Fruit fly (Drosophila melanogaster): Measurements from ENCODE around the gene ine.

The ine gene

dm6 chr2L:4448582-4449016, 28.2 kb downstream of the ine start, which contains the start of gene MFS18 (continued):
- TF ChIP-seq Camta (GFP tag; optimal IDR thresholded peaks at IDR 0.05): peak; percentile 97
- TF ChIP-seq CG15601 (tag; optimal IDR thresholded peaks at IDR 0.05): peak; percentile 91
- peak; percentile 31 for TF ChIP-seq CG12236 (GFP tag; optimal IDR thresholded peaks at IDR 0.05)
- peak; percentile 99 for TF ChIP-seq Max (GFP tag; optimal IDR thresholded peaks at IDR 0.05)
- TF ChIP-seq CG1602 (GFP tag; optimal IDR thresholded peaks at IDR 0.05): peak; percentile 97
- peak; percentile 82 for TF ChIP-seq sug (tag; optimal IDR thresholded peaks at IDR 0.05)
- TF ChIP-seq trh (GFP tag; optimal IDR thresholded peaks at IDR 0.05): peak; percentile 92
- TF ChIP-seq Mad (GFP tag; optimal IDR thresholded peaks at IDR 0.05): peak; percentile 90
- peak; percentile 98 for TF ChIP-seq CG14050 (GFP tag; IDR thresholded peaks at IDR 0.05)
- TF ChIP-seq Awh (GFP tag; IDR thresholded peaks at IDR 0.05): peak; percentile 99
- peak; percentile 98 for TF ChIP-seq ap (GFP tag; IDR thresholded peaks at IDR 0.05)
- TF ChIP-seq Atf6 (GFP tag; IDR thresholded peaks at IDR 0.05): peak; percentile 99
- peak; percentile 74; the same call in 2 of the 3 replicates for TF ChIP-seq CG34224 (GFP tag; IDR thresholded peaks at IDR 0.05; ENCODE audit: partially characterized antibody)
- peak; percentile 98 for TF ChIP-seq Rfx (GFP tag; IDR thresholded peaks at IDR 0.05)
- TF ChIP-seq CG1233 (GFP tag; optimal IDR thresholded peaks at IDR 0.05): peak; percentile 99
- peak; percentile 69 for TF ChIP-seq shn (GFP tag; optimal IDR thresholded peaks at IDR 0.05)
- peak; percentile 94 for TF ChIP-seq CG11504 (tag; optimal IDR thresholded peaks at IDR 0.05)
- peak; percentile 89 for TF ChIP-seq CG31365 (tag; optimal IDR thresholded peaks at IDR 0.05)
- TF ChIP-seq fru (optimal IDR thresholded peaks at IDR 0.05): no peak
- TF ChIP-seq chn (GFP tag; optimal IDR thresholded peaks at IDR 0.05): peak; percentile 93
- peak; percentile 97 for TF ChIP-seq Sox102F (GFP tag; optimal IDR thresholded peaks at IDR 0.05)
- peak; percentile 63; the same call in 2 of the 4 replicates for TF ChIP-seq Dll (GFP tag; IDR thresholded peaks at IDR 0.05; ENCODE audit: partially characterized antibody)
- peak; percentile 95 for TF ChIP-seq CG13894 (tag; optimal IDR thresholded peaks at IDR 0.05)
- TF ChIP-seq Hr78 (GFP tag; optimal IDR thresholded peaks at IDR 0.05): no peak
- TF ChIP-seq lilli (GFP tag; optimal IDR thresholded peaks at IDR 0.05): peak; percentile 99
- peak; percentile 98 for TF ChIP-seq lmd (GFP tag; IDR thresholded peaks at IDR 0.05)
- TF ChIP-seq org-1 (GFP tag; optimal IDR thresholded peaks at IDR 0.05): peak; percentile 91
- no peak for TF ChIP-seq Hr39 (optimal IDR thresholded peaks at IDR 0.05)
- TF ChIP-seq fd64A (GFP tag; optimal IDR thresholded peaks at IDR 0.05): peak; percentile 91
- TF ChIP-seq abd-A (tag; optimal IDR thresholded peaks at IDR 0.05): no peak
- TF ChIP-seq sim (GFP tag; IDR thresholded peaks at IDR 0.05): peak; percentile 99
- peak; percentile 73 for TF ChIP-seq CG4707 (GFP tag; optimal IDR thresholded peaks at IDR 0.05)
- peak; percentile 66 for TF ChIP-seq pnt (GFP tag; optimal IDR thresholded peaks at IDR 0.05)
- peak; percentile 49 for TF ChIP-seq BEAF-32 (GFP tag; optimal IDR thresholded peaks at IDR 0.05)
- TF ChIP-seq ato (GFP tag; IDR thresholded peaks at IDR 0.05; ENCODE audit: partially characterized antibody): peak; percentile 92
- TF ChIP-seq Lpt (GFP tag; optimal IDR thresholded peaks at IDR 0.05): no peak
- TF ChIP-seq CG3065 (GFP tag; optimal IDR thresholded peaks at IDR 0.05): peak; percentile 91
- TF ChIP-seq Adf1 (GFP tag; IDR thresholded peaks at IDR 0.05): peak; percentile 86
- TF ChIP-seq CG15011 (GFP tag; optimal IDR thresholded peaks at IDR 0.05): peak; percentile 97
- peak; percentile 86 for TF ChIP-seq CG10321 (GFP tag; IDR thresholded peaks at IDR 0.05)
- TF ChIP-seq Atf-2 (GFP tag; optimal IDR thresholded peaks at IDR 0.05): peak; percentile 95
- TF ChIP-seq pum (GFP tag; optimal IDR thresholded peaks at IDR 0.05): peak; percentile 80
- TF ChIP-seq btn (GFP tag; optimal IDR thresholded peaks at IDR 0.05): peak; percentile 25
- TF ChIP-seq Oli (tag; optimal IDR thresholded peaks at IDR 0.05): peak; percentile 95
- TF ChIP-seq CG7928 (GFP tag; optimal IDR thresholded peaks at IDR 0.05): peak; percentile 76
- peak; percentile 100 for TF ChIP-seq stc (GFP tag; IDR thresholded peaks at IDR 0.05)
- TF ChIP-seq cas (GFP tag; IDR thresholded peaks at IDR 0.05): peak; percentile 98
- peak; percentile 99 for TF ChIP-seq CG3726 (GFP tag; IDR thresholded peaks at IDR 0.05)
- TF ChIP-seq Drgx (GFP tag; IDR thresholded peaks at IDR 0.05): peak; percentile 99
- TF ChIP-seq yki (optimal IDR thresholded peaks at IDR 0.05): no peak
- TF ChIP-seq Oaz (GFP tag; IDR thresholded peaks at IDR 0.05): peak; percentile 97
- peak; percentile 64 for TF ChIP-seq CG9797 (GFP tag; optimal IDR thresholded peaks at IDR 0.05)
